Fruit fly (Drosophila melanogaster): Measurements from ENCODE around the gene XNP.

dm6 chr3R:25460650-25461049 is 22.0 kb downstream of the XNP start:
- TF ChIP-seq CG8478 (optimal IDR thresholded peaks at IDR 0.05) (no peak), CTCF (optimal IDR thresholded peaks at IDR 0.05) (no peak)

Data from S2 (cell line).